Worm (Caenorhabditis elegans): Measurements from ENCODE around the gene col-157.

DNA sequence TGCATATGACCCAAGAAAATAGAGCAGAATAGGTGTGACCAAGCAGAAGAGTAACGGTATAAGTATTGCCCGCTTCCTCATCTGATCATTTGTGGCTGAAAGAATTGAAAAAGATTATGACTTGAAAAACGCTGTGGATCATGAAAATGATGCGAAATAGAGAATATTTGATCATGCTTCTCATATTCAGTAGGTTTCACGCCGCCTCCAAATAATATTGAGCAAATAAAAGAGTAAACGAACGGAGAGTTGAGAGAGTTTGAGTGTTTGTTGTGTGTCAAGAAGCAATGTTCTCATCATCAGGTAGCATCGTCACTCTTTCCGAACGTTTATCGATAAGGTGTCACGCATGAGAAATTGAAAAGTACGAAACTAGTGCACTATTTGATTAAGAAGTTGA, 12.4 kb downstream of the col-157 start, which contains the start of gene htrl-1:
- TF ChIP-seq let-526 (GFP tag; IDR thresholded peaks at IDR 0.05) (no peak), madf-8 (GFP tag; conservative IDR thresholded peaks at IDR 0.05) (no peak), ceh-40 (GFP tag; IDR thresholded peaks at IDR 0.05) (no peak), xnd-1 (tag; optimal IDR thresholded peaks at IDR 0.05) (no peak), zfh-2 (GFP tag; conservative IDR thresholded peaks at IDR 0.05) (no peak), B0035.1 (tag; optimal IDR thresholded peaks at IDR 0.05) (no peak), hlh-26 (GFP tag; conservative IDR thresholded peaks at IDR 0.05) (no peak), die-1 (tag; optimal IDR thresholded peaks at IDR 0.05) (no peak), rcor-1 (GFP tag; IDR thresholded peaks at IDR 0.05) (no peak), rec-8 (tag; optimal IDR thresholded peaks at IDR 0.05) (no peak), hsf-1 (GFP tag; IDR thresholded peaks at IDR 0.05) (no peak), snpc-4 (GFP tag; optimal IDR thresholded peaks at IDR 0.05) (no peak), snpc-4 (tag; optimal IDR thresholded peaks at IDR 0.05) (no peak), nfya-2 (GFP tag; IDR thresholded peaks at IDR 0.05) (no peak), snpc-1.1 (tag; optimal IDR thresholded peaks at IDR 0.05; ENCODE audit: insufficient read depth) (no peak)

All from whole organism, young adult.